Fruit fly (Drosophila melanogaster) whole organism, embryonic: ENCODE data around the gene RpS20.

Experiments used
- Asciz ChIP-seq: fragments of 200-800 bp; sonication (Bioruptor generic); optimal IDR thresholded peaks from 2 replicates; lab custom pipeline; 2017; ENCODE audit warnings: missing biosample characterization, mild to moderate bottlenecking, missing genetic modification characterization, missing genetic modification reagents
- Atf3 ChIP-seq: fragments of 200-800 bp; sonication (Bioruptor generic); optimal IDR thresholded peaks from 3 replicates; lab custom pipeline; 2016; ENCODE audit warnings: missing biosample characterization, missing genetic modification characterization
- CG10462 ChIP-seq: fragments of 200-800 bp; sonication (Bioruptor generic); optimal IDR thresholded peaks from 2 replicates; lab custom pipeline; 2016; ENCODE audit warnings: missing biosample characterization, missing genetic modification characterization
- CG10654 ChIP-seq: fragments of 200-800 bp; sonication (Bioruptor generic); optimal IDR thresholded peaks from 2 replicates; lab custom pipeline; 2016; ENCODE audit warnings: missing biosample characterization, missing genetic modification characterization
- CG12155 ChIP-seq: fragments of 200-800 bp; sonication (Bioruptor generic); optimal IDR thresholded peaks from 3 replicates; lab custom pipeline; 2016; ENCODE audit warnings: missing biosample characterization, missing genetic modification characterization
- CG13424 ChIP-seq: fragments of 200-800 bp; sonication (Bioruptor generic); optimal IDR thresholded peaks from 2 replicates; lab custom pipeline; 2019; ENCODE audit warnings: missing biosample characterization, mild to moderate bottlenecking, missing genetic modification characterization, moderate library complexity
- CG13894 ChIP-seq: fragments of 200-800 bp; sonication (Bioruptor generic); optimal IDR thresholded peaks from 3 replicates; lab custom pipeline; 2018; ENCODE audit warnings: missing biosample characterization, mild to moderate bottlenecking, missing genetic modification characterization, moderate library complexity
- CG14860 ChIP-seq: fragments of 200-800 bp; sonication (Bioruptor generic); IDR thresholded peaks from 3 replicates; pipeline ENCODE4 v1.3.6; 2022; ENCODE audit warnings: missing biosample characterization, missing genetic modification characterization; ENCODE audit not compliant: partially characterized antibody
- CG14965 ChIP-seq: fragments of 200-800 bp; sonication (Bioruptor generic); optimal IDR thresholded peaks from 2 replicates; lab custom pipeline; 2016; ENCODE audit warnings: missing biosample characterization, missing genetic modification characterization, borderline replicate concordance
- CG17328 ChIP-seq: fragments of 200-800 bp; sonication (Bioruptor generic); IDR thresholded peaks from 2 replicates; pipeline ENCODE4 v1.3.6; 2022; ENCODE audit warnings: missing biosample characterization, missing genetic modification characterization
- CG17361 ChIP-seq: fragments of 200-800 bp; sonication (Bioruptor generic); IDR thresholded peaks from 3 replicates; pipeline ENCODE4 v1.3.6; 2022; ENCODE audit warnings: missing biosample characterization, missing genetic modification characterization
- CG2202 ChIP-seq: fragments of 200-800 bp; sonication (Bioruptor generic); optimal IDR thresholded peaks from 2 replicates; lab custom pipeline; 2018; ENCODE audit warnings: missing biosample characterization, mild to moderate bottlenecking, missing genetic modification characterization
- CG30020 ChIP-seq: fragments of 200-800 bp; optimal IDR thresholded peaks from 2 replicates; lab custom pipeline; 2019; ENCODE audit warnings: missing biosample characterization, mild to moderate bottlenecking, missing genetic modification characterization, moderate library complexity
- CG3065 ChIP-seq: fragments of 200-800 bp; sonication (Bioruptor generic); optimal IDR thresholded peaks from 2 replicates; lab custom pipeline; 2016; ENCODE audit warnings: missing biosample characterization, missing genetic modification characterization
- CG4820 ChIP-seq: fragments of 200-800 bp; sonication (Bioruptor generic); optimal IDR thresholded peaks from 3 replicates; lab custom pipeline; 2016; ENCODE audit warnings: missing biosample characterization, missing genetic modification characterization
- CG5180 ChIP-seq: fragments of 200-800 bp; sonication (Bioruptor generic); optimal IDR thresholded peaks from 3 replicates; lab custom pipeline; 2017; ENCODE audit warnings: missing biosample characterization, missing genetic modification characterization, mild to moderate bottlenecking, moderate library complexity, missing genetic modification reagents
- CG5953 ChIP-seq: fragments of 200-800 bp; sonication (Bioruptor generic); IDR thresholded peaks from 2 replicates; pipeline ENCODE4 v1.3.6; 2022; ENCODE audit warnings: missing biosample characterization, missing genetic modification characterization
- CG9932 ChIP-seq: fragments of 200-800 bp; sonication (Bioruptor generic); IDR thresholded peaks from 2 replicates; pipeline ENCODE4 v1.3.6; 2022; ENCODE audit warnings: missing biosample characterization, missing genetic modification characterization
- D ChIP-seq, 2 experiments: fragments of 200-800 bp in 1 of 2; fragments of >200 bp in 1 of 2; sonication (Bioruptor generic) in 1 of 2; optimal IDR thresholded peaks; 2 replicates in 1 of 2; 3 replicates in 1 of 2; lab custom pipeline; 2017; ENCODE audit warnings: mild to moderate bottlenecking in 1 of 2, missing biosample characterization in 1 of 2, missing genetic modification characterization in 1 of 2, missing genetic modification reagents in 1 of 2
- H15 ChIP-seq: fragments of 200-800 bp; sonication (Bioruptor generic); IDR thresholded peaks from 3 replicates; pipeline ENCODE4 v1.3.6; 2022; ENCODE audit warnings: missing biosample characterization, missing genetic modification characterization
- HmgZ ChIP-seq: fragments of 200-800 bp; sonication (Bioruptor generic); optimal IDR thresholded peaks from 2 replicates; lab custom pipeline; 2018; ENCODE audit warnings: missing biosample characterization, mild to moderate bottlenecking, missing genetic modification characterization
- Jarid2 ChIP-seq: fragments of 200-800 bp; sonication (Bioruptor generic); optimal IDR thresholded peaks from 3 replicates; lab custom pipeline; 2017; ENCODE audit warnings: mild to moderate bottlenecking, missing biosample characterization, missing genetic modification reagents, missing genetic modification characterization
- Meics ChIP-seq: fragments of 200-800 bp; sonication (Bioruptor generic); optimal IDR thresholded peaks from 2 replicates; lab custom pipeline; 2017; ENCODE audit warnings: missing biosample characterization, mild to moderate bottlenecking, missing genetic modification characterization
- Sox100B ChIP-seq: fragments of 200-800 bp; sonication (Bioruptor generic); optimal IDR thresholded peaks from 3 replicates; lab custom pipeline; 2018; ENCODE audit warnings: missing biosample characterization, mild to moderate bottlenecking, missing genetic modification characterization
- TFAM ChIP-seq: fragments of 200-800 bp; sonication (Bioruptor generic); optimal IDR thresholded peaks from 2 replicates; lab custom pipeline; 2017; ENCODE audit warnings: missing biosample characterization, missing genetic modification characterization, inconsistent platforms
- Taf1 ChIP-seq: fragments of 200-800 bp; sonication (Bioruptor generic); IDR thresholded peaks from 2 replicates; pipeline ENCODE4 v1.3.6; 2022; ENCODE audit warnings: missing biosample characterization, missing genetic modification characterization
- Xbp1 ChIP-seq: fragments of 200-800 bp; sonication (Bioruptor generic); optimal IDR thresholded peaks from 3 replicates; lab custom pipeline; 2016; ENCODE audit warnings: missing biosample characterization, mild to moderate bottlenecking, missing genetic modification characterization
- bsh ChIP-seq, 2 experiments: fragments of 200-800 bp; sonication (Bioruptor generic); optimal IDR thresholded peaks; 2 replicates each; lab custom pipeline; 2017 to 2018; ENCODE audit warnings: mild to moderate bottlenecking in 2 of 2, missing biosample characterization in 2 of 2, missing genetic modification characterization in 2 of 2, moderate library complexity in 1 of 2
- crol ChIP-seq: fragments of 200-800 bp; sonication (Bioruptor generic); IDR thresholded peaks from 2 replicates; pipeline ENCODE4 v1.3.6; 2022; ENCODE audit warnings: missing biosample characterization, missing genetic modification characterization
- disco-r ChIP-seq: fragments of 200-800 bp; sonication (Bioruptor generic); optimal IDR thresholded peaks from 2 replicates; lab custom pipeline; 2016; ENCODE audit warnings: missing biosample characterization, missing genetic modification characterization
- dm ChIP-seq: fragments of 200-800 bp; sonication (Bioruptor generic); optimal IDR thresholded peaks from 3 replicates; lab custom pipeline; 2016; ENCODE audit warnings: missing biosample characterization, missing genetic modification characterization
- emc ChIP-seq: fragments of 200-800 bp; sonication (Bioruptor generic); optimal IDR thresholded peaks from 2 replicates; lab custom pipeline; 2016; ENCODE audit warnings: missing biosample characterization, missing genetic modification characterization
- gcm2 ChIP-seq: fragments of 200-800 bp; sonication (Bioruptor generic); optimal IDR thresholded peaks from 2 replicates; lab custom pipeline; 2016; ENCODE audit warnings: missing biosample characterization, missing genetic modification characterization
- kah ChIP-seq: fragments of 200-800 bp; sonication (Bioruptor generic); optimal IDR thresholded peaks from 2 replicates; lab custom pipeline; 2018; ENCODE audit warnings: missing biosample characterization, mild to moderate bottlenecking, missing genetic modification characterization
- kay ChIP-seq: fragments of 200-800 bp; sonication (Bioruptor generic); optimal IDR thresholded peaks from 2 replicates; lab custom pipeline; 2016; ENCODE audit warnings: missing biosample characterization, missing genetic modification characterization
- phol ChIP-seq: fragments of 200-800 bp; sonication (Bioruptor generic); optimal IDR thresholded peaks from 3 replicates; lab custom pipeline; 2018; ENCODE audit warnings: missing biosample characterization, mild to moderate bottlenecking, missing genetic modification characterization, moderate library complexity
- scrt ChIP-seq: fragments of 200-800 bp; sonication (Bioruptor generic); optimal IDR thresholded peaks from 2 replicates; lab custom pipeline; 2018; ENCODE audit warnings: missing biosample characterization, mild to moderate bottlenecking, missing genetic modification characterization, moderate library complexity
- shn ChIP-seq: fragments of 200-800 bp; sonication (Bioruptor generic); optimal IDR thresholded peaks from 3 replicates; lab custom pipeline; 2016; ENCODE audit warnings: missing biosample characterization, missing genetic modification characterization
- slp2 ChIP-seq: fragments of 200-800 bp; sonication (Bioruptor generic); optimal IDR thresholded peaks from 2 replicates; lab custom pipeline; 2016; ENCODE audit warnings: missing biosample characterization, missing genetic modification characterization
- sqz ChIP-seq: fragments of 200-800 bp; sonication (Bioruptor generic); optimal IDR thresholded peaks from 3 replicates; lab custom pipeline; 2018; ENCODE audit warnings: missing biosample characterization, mild to moderate bottlenecking, missing genetic modification characterization
- stc ChIP-seq: fragments of 200-800 bp; sonication (Bioruptor generic); IDR thresholded peaks from 2 replicates; pipeline ENCODE4 v1.3.6; 2022; ENCODE audit warnings: missing biosample characterization, missing genetic modification characterization
- trem ChIP-seq: fragments of 200-800 bp; optimal IDR thresholded peaks from 3 replicates; lab custom pipeline; 2019; ENCODE audit warnings: missing biosample characterization, mild to moderate bottlenecking, missing genetic modification characterization, moderate library complexity
- tup ChIP-seq: fragments of 200-800 bp; sonication (Bioruptor generic); optimal IDR thresholded peaks from 2 replicates; lab custom pipeline; 2016; ENCODE audit warnings: missing biosample characterization, mild to moderate bottlenecking, missing genetic modification characterization, moderate library complexity
- tx ChIP-seq: fragments of 200-800 bp; sonication (Bioruptor generic); optimal IDR thresholded peaks from 2 replicates; lab custom pipeline; 2016; ENCODE audit warnings: missing biosample characterization, missing genetic modification characterization

The RpS20 gene

DNA sequence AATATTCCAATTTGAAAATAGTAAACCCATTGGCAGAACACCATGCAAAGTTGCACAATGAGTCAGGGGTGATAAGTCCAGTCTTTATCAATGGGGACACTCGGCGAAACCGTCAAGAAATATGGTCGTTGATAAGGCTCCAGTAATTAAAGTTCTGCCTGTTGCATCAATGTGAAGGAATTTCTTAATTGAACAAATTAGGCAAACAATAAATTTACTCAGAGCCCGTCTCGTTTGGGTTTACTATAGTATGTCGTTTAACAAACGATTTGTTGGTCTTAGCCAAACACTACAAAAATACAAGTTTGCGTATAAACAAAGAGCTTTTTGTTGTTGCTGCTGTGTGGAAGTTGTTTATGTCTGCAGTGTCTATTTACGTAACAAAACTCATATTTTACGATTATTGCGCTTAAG, 12.8 kb downstream of the RpS20 start (continued):
- TF ChIP-seq bsh (GFP tag; optimal IDR thresholded peaks at IDR 0.05; lab: Kevin White, UChicago) (peak in 1 of 2 experiments; percentile 44), Jarid2 (GFP tag; lab: Kevin White, UChicago) (peak; percentile 24), CG10654 (GFP tag; lab: Kevin White, UChicago) (no peak), CG10462 (GFP tag; lab: Kevin White, UChicago) (no peak), CG17328 (GFP tag; lab: Robert Waterston, UW) (no peak), CG3065 (GFP tag; lab: Kevin White, UChicago) (no peak), slp2 (GFP tag; lab: Kevin White, UChicago) (no peak), CG12155 (GFP tag; lab: Kevin White, UChicago) (no peak), kah (GFP tag; lab: Kevin White, UChicago) (peak; percentile 21), kay (no peak), CG5180 (peak; percentile 33), Taf1 (no peak), Asciz (GFP tag; lab: Kevin White, UChicago) (peak; percentile 76), CG30020 (tag; lab: Kevin White, UChicago) (no peak), Sox100B (GFP tag; lab: Kevin White, UChicago) (peak; percentile 46), shn (GFP tag; lab: Kevin White, UChicago) (no peak), CG4820 (GFP tag; lab: Kevin White, UChicago) (no peak), phol (no peak), tx (GFP tag; lab: Kevin White, UChicago) (no peak), Xbp1 (no peak), disco-r (GFP tag; lab: Kevin White, UChicago) (no peak), scrt (GFP tag; lab: Kevin White, UChicago) (peak; percentile 21), CG13424 (peak; percentile 9), CG14860 (no peak), CG13894 (no peak), sqz (GFP tag; lab: Kevin White, UChicago) (no peak), CG9932 (GFP tag; lab: Robert Waterston, UW) (no peak), tup (GFP tag; lab: Kevin White, UChicago) (no peak), CG2202 (tag; lab: Kevin White, UChicago) (peak; percentile 14), trem (tag; lab: Kevin White, UChicago) (no peak), Atf3 (GFP tag; lab: Kevin White, UChicago) (no peak), gcm2 (GFP tag; lab: Kevin White, UChicago) (peak; percentile 25), dm (GFP tag; lab: Kevin White, UChicago) (no peak), CG14965 (GFP tag; lab: Kevin White, UChicago) (no peak), emc (peak; percentile 9), Meics (GFP tag; lab: Kevin White, UChicago) (peak; percentile 66), CG17361 (no peak), crol (GFP tag; lab: Robert Waterston, UW) (no peak), HmgZ (tag; lab: Kevin White, UChicago) (peak; percentile 55), TFAM (no peak), stc (GFP tag; lab: Robert Waterston, UW) (no peak), CG5953 (GFP tag; lab: Robert Waterston, UW) (no peak), D (optimal IDR thresholded peaks at IDR 0.05; lab: Kevin White, UChicago) (no peak), D (GFP tag; optimal IDR thresholded peaks at IDR 0.05; lab: Kevin White, UChicago) (no peak), H15 (GFP tag; lab: Robert Waterston, UW) (no peak)
